Worm (Caenorhabditis elegans) whole organism, late embryonic: ENCODE results near the gene F49H6.12.
A peak's percentile ranks its signal among the peaks of the same experiment; 100 is the strongest.

Experiments
- C08G9.2 ChIP-seq: sonication (generic microtip); optimal IDR thresholded peaks from 2 replicates; lab custom pipeline; 2016; ENCODE audit warnings: mild to moderate bottlenecking, missing genetic modification characterization, moderate library complexity, missing compliant biosample characterization
- C38D4.7 ChIP-seq: fragments of 200-800 bp; sonication (Bioruptor generic); optimal IDR thresholded peaks from 2 replicates; lab custom pipeline; 2018; ENCODE audit warnings: mild to moderate bottlenecking, missing genetic modification characterization, moderate library complexity, missing compliant biosample characterization
- F13H6.1 ChIP-seq: sonication (generic microtip); optimal IDR thresholded peaks from 2 replicates; lab custom pipeline; 2016; ENCODE audit warnings: missing genetic modification characterization, missing compliant biosample characterization
- K02D7.2 ChIP-seq: sonication (generic microtip); optimal IDR thresholded peaks from 2 replicates; lab custom pipeline; 2017; ENCODE audit warnings: mild to moderate bottlenecking, missing genetic modification characterization, missing compliant biosample characterization
- T23F11.4 ChIP-seq: fragments of 200-800 bp; sonication (Bioruptor generic); optimal IDR thresholded peaks from 2 replicates; lab custom pipeline; 2018; ENCODE audit warnings: mild to moderate bottlenecking, missing genetic modification characterization, missing compliant biosample characterization
- Y22D7AL.16 ChIP-seq: sonication (generic microtip); optimal IDR thresholded peaks from 2 replicates; lab custom pipeline; 2016; ENCODE audit warnings: missing genetic modification characterization, missing compliant biosample characterization
- ama-1 ChIP-seq: fragments of 150-350 bp; optimal IDR thresholded peaks from 2 replicates; lab custom pipeline; 2014
- ceh-22 ChIP-seq: sonication (generic microtip); optimal IDR thresholded peaks from 2 replicates; lab custom pipeline; 2017; ENCODE audit warnings: missing biosample characterization, missing genetic modification characterization
- ceh-24 ChIP-seq: sonication (generic microtip); optimal IDR thresholded peaks from 2 replicates; lab custom pipeline; 2016; ENCODE audit warnings: mild to moderate bottlenecking, missing genetic modification characterization, missing compliant biosample characterization
- ceh-30 ChIP-seq: fragments of 150-350 bp; optimal IDR thresholded peaks from 2 replicates; lab custom pipeline; 2014; ENCODE audit warnings: missing biosample characterization, missing genetic modification characterization
- ceh-31 ChIP-seq: sonication (generic microtip); optimal IDR thresholded peaks from 2 replicates; lab custom pipeline; 2016; ENCODE audit warnings: missing genetic modification characterization, missing compliant biosample characterization
- ceh-34 ChIP-seq: sonication (generic microtip); optimal IDR thresholded peaks from 2 replicates; lab custom pipeline; 2016; ENCODE audit warnings: mild to moderate bottlenecking, missing genetic modification characterization, missing compliant biosample characterization
- ceh-6 ChIP-seq: fragments of 200-800 bp; sonication (Bioruptor generic); optimal IDR thresholded peaks from 2 replicates; lab custom pipeline; 2018; ENCODE audit warnings: mild to moderate bottlenecking, missing genetic modification characterization, missing compliant biosample characterization
- ceh-9 ChIP-seq: sonication (generic microtip); optimal IDR thresholded peaks from 2 replicates; lab custom pipeline; 2016; ENCODE audit warnings: mild to moderate bottlenecking, missing genetic modification characterization, inconsistent platforms, missing compliant biosample characterization
- che-1 ChIP-seq: sonication (generic microtip); optimal IDR thresholded peaks from 2 replicates; lab custom pipeline; 2016; ENCODE audit warnings: mild to moderate bottlenecking, missing genetic modification characterization, missing compliant biosample characterization
- elt-4 ChIP-seq: sonication (generic microtip); optimal IDR thresholded peaks from 2 replicates; lab custom pipeline; 2016; ENCODE audit warnings: missing genetic modification characterization, missing compliant biosample characterization
- eyg-1 ChIP-seq: sonication (generic microtip); optimal IDR thresholded peaks from 2 replicates; lab custom pipeline; 2016; ENCODE audit warnings: missing genotype, missing genetic modification characterization, missing compliant biosample characterization
- fkh-10 ChIP-seq: fragments of 150-350 bp; optimal IDR thresholded peaks from 2 replicates; lab custom pipeline; 2014; ENCODE audit warnings: missing biosample characterization, missing genetic modification reagents, missing genetic modification characterization
- hlh-15 ChIP-seq: sonication (generic microtip); optimal IDR thresholded peaks from 2 replicates; lab custom pipeline; 2016; ENCODE audit warnings: missing genetic modification characterization, missing compliant biosample characterization
- hlh-6 ChIP-seq: sonication (generic microtip); optimal IDR thresholded peaks from 2 replicates; lab custom pipeline; 2016; ENCODE audit warnings: missing genotype, missing genetic modification characterization, missing compliant biosample characterization
- lim-6 ChIP-seq: sonication (generic microtip); optimal IDR thresholded peaks from 2 replicates; lab custom pipeline; 2016; ENCODE audit warnings: missing genetic modification characterization, missing compliant biosample characterization
- lin-11 ChIP-seq: fragments of 200-800 bp; sonication (Bioruptor generic); optimal IDR thresholded peaks from 2 replicates; lab custom pipeline; 2018; ENCODE audit warnings: mild to moderate bottlenecking, missing genetic modification characterization, missing compliant biosample characterization
- madf-2 ChIP-seq: sonication (generic microtip); optimal IDR thresholded peaks from 2 replicates; lab custom pipeline; 2017; ENCODE audit warnings: missing genetic modification characterization, missing compliant biosample characterization
- nfya-1 ChIP-seq: sonication (generic microtip); optimal IDR thresholded peaks from 2 replicates; lab custom pipeline; 2017; ENCODE audit warnings: missing genetic modification characterization, mild to moderate bottlenecking, missing compliant biosample characterization, antibody characterized with exemption, moderate library complexity
- nhr-11 ChIP-seq: fragments of 150-350 bp; optimal IDR thresholded peaks from 2 replicates; lab custom pipeline; 2014; ENCODE audit warnings: missing biosample characterization, missing genetic modification characterization
- npax-4 ChIP-seq: sonication (generic microtip); optimal IDR thresholded peaks from 2 replicates; lab custom pipeline; 2016; ENCODE audit warnings: missing genetic modification characterization, missing compliant biosample characterization
- odd-2 ChIP-seq: sonication (generic microtip); optimal IDR thresholded peaks from 2 replicates; lab custom pipeline; 2017; ENCODE audit warnings: antibody characterized with exemption, mild to moderate bottlenecking, missing genetic modification characterization, missing compliant biosample characterization
- pag-3 ChIP-seq: sonication (generic microtip); optimal IDR thresholded peaks from 2 replicates; lab custom pipeline; 2016; ENCODE audit warnings: missing compliant biosample characterization, missing genetic modification characterization, borderline replicate concordance
- pat-9 ChIP-seq: fragments of 200-800 bp; sonication (Bioruptor generic); optimal IDR thresholded peaks from 2 replicates; lab custom pipeline; 2018; ENCODE audit warnings: mild to moderate bottlenecking, missing genetic modification characterization, moderate library complexity, missing compliant biosample characterization
- unc-42 ChIP-seq: sonication (generic microtip); optimal IDR thresholded peaks from 2 replicates; lab custom pipeline; 2016; ENCODE audit warnings: missing genotype, missing genetic modification characterization, missing compliant biosample characterization
- unc-55 ChIP-seq: sonication (generic microtip); optimal IDR thresholded peaks from 2 replicates; lab custom pipeline; 2017; ENCODE audit warnings: missing biosample characterization, missing genetic modification reagents, missing genetic modification characterization
- ztf-16 ChIP-seq: sonication (generic microtip); optimal IDR thresholded peaks from 2 replicates; lab custom pipeline; 2017; ENCODE audit warnings: missing genetic modification characterization, missing compliant biosample characterization

The F49H6.12 gene

DNA sequence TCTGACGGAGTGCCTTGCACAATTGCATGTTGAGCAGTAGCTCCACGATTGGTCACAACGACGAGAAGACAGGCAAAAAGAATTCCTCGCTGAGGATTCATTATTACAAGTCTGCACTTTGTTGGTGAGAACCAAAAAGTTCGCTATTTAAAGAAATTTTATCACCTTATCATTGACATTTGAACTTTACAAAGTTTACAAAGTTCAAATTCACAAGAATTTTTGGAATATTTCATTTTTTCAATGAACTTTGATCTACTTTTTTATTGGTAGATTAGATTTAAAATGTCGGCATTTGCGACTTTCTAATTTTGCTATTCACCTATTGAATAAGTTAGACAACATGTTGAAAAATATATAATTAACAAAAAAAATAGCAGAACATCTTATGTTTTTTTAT is 5.0 kb upstream of the F49H6.12 start, which contains the start of gene F49H6.15:
Gene F49H6.15, minus strand, starts transcription at position 101 of the 400 bp plus-strand sequence.
- no peak for TF ChIP-seq elt-4 (tag; lab: Kevin White, UChicago)
- TF ChIP-seq K02D7.2 (tag; lab: Kevin White, UChicago): no peak
- no peak for TF ChIP-seq unc-55 (GFP tag; lab: Kevin White, UChicago)
- TF ChIP-seq, all 69 proteins: peak for 0

DNA sequence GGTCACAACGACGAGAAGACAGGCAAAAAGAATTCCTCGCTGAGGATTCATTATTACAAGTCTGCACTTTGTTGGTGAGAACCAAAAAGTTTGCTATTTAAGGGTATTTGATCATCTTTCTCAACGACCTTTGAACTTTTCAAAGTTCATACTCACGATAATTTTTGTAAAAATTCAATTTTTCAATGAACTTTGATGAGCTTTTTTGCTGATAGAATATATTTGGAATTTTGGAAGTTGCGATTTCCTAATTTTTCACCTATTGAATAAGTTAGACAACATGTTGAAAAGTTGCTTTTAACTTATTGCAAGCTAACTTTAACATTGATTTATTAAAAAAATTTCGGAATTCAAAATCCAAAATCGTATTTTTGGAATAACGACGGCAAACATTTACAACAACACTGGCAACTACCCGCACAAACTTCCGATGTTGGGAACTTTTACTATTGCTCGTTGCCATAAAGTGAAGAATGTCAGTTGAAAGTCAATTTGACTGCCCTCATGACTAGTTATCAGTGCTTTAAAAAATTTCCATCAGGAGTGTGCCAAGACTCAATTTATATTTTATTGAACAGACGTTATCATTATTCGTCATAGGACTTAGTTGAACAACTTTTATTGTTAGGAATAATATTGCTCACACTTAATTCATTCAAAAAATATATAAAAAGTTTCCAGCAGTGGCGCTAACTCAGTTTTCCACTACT is 1.5 kb upstream of the F49H6.12 start, which contains the start of the genes F49H6.8 and F49H6.5:
Gene F49H6.8, minus strand, starts transcription at position 51 of the 710 bp plus-strand sequence.
Gene F49H6.5, plus strand, starts transcription at position 629 of the 710 bp plus-strand sequence.
- TF ChIP-seq C38D4.7 (GFP tag; lab: Kevin White, UChicago) (no peak), ceh-30 (no peak), lin-11 (tag; lab: Kevin White, UChicago) (no peak), ama-1 (no peak), nhr-11 (tag; lab: Kevin White, UChicago) (no peak)

DNA sequence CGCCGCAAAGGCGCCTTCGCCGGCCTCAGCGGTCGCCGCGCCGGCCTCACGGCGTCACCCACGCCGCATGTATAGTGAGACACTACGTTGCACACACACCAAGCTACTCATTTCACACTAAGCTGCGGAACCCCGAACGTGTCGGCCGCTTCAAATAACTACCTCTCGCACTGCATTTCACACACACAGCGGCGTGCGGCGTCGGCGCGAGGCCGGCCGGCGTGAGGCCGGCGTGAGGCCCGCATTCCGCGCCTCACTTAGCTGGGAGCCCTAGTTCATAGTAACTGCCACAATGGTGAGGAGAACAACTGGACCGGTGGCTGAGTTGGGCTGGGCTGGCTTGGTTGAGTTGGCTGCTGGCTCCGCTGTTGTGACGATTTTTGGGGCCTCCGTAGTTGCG is 839 bp upstream of the F49H6.12 start:
- TF ChIP-seq pag-3 (tag; lab: Kevin White, UChicago): peak; percentile 66
- TF ChIP-seq, all 69 proteins: peak for 1; not testable (repeated sequence) for 68

DNA sequence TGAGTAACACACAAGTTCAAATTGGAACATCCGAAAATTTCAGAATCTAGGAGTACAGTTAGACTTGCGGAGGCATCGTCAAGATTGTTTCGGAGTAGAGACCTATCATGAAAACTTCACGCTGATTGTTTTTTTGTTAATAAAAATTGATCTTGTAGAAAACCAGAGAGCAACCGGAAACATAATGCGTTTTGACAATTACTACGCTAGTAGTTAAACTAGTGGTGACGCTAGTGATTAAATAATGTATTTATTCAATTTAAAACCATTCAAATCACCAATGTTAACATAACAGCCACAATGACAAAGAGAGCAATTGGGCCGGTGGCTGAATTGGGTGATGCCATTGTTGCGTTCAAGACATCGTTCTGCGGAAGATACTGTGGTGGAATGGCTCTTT is 1.6 kb downstream of the F49H6.12 start, which contains the start of gene F49H6.17:
Gene F49H6.17, plus strand, starts transcription at position 301 of the 400 bp plus-strand sequence.
- TF ChIP-seq npax-4 (tag; lab: Kevin White, UChicago): no peak
- TF ChIP-seq C38D4.7 (GFP tag; lab: Kevin White, UChicago): no peak
- no peak for TF ChIP-seq ceh-6 (GFP tag; lab: Kevin White, UChicago)
- TF ChIP-seq hlh-6 (tag; lab: Kevin White, UChicago): no peak
- TF ChIP-seq nfya-1 (tag; lab: Kevin White, UChicago): no peak
- no peak for TF ChIP-seq odd-2 (tag; lab: Kevin White, UChicago)
- no peak for TF ChIP-seq pat-9
- no peak for TF ChIP-seq Y22D7AL.16 (tag; lab: Kevin White, UChicago)
- no peak for TF ChIP-seq eyg-1 (tag; lab: Kevin White, UChicago)
- TF ChIP-seq elt-4 (tag; lab: Kevin White, UChicago): no peak
- no peak for TF ChIP-seq T23F11.4
- no peak for TF ChIP-seq F13H6.1 (tag; lab: Kevin White, UChicago)
- TF ChIP-seq madf-2 (tag; lab: Kevin White, UChicago): no peak

DNA sequence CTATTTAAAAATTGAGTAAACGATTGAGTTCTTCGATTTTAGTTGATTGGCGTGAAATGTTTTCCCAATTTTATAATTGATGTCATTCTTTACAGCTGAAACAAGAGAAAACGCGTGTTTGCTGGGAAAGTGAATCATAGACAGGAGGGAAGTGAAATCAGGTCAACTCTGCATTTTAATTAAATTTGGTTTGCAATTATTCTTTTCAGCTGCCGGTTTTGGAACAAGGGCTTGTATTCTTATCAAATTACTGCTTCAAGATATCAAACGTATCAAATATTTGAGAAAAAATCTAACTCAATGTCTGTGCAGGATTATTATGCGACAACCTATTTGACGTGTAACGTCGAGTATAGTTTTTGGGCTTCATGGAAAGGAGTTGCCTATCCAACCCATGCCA is 4.5 kb downstream of the F49H6.12 start, which contains the start of gene srh-97:
Gene srh-97, plus strand, starts transcription at position 301 of the 400 bp plus-strand sequence.
- TF ChIP-seq ceh-30 (no peak), fkh-10 (GFP tag; lab: Kevin White, UChicago) (no peak), ceh-22 (tag; lab: Kevin White, UChicago) (no peak), hlh-15 (tag; lab: Kevin White, UChicago) (no peak), madf-2 (tag; lab: Kevin White, UChicago) (no peak), lim-6 (tag; lab: Kevin White, UChicago) (no peak), ceh-24 (no peak), ztf-16 (no peak), ceh-31 (tag; lab: Kevin White, UChicago) (no peak), ceh-34 (tag; lab: Kevin White, UChicago) (no peak), C08G9.2 (no peak), unc-42 (tag; lab: Kevin White, UChicago) (no peak), che-1 (tag; lab: Kevin White, UChicago) (no peak), ceh-9 (tag; lab: Kevin White, UChicago) (no peak)
